Worm (Caenorhabditis elegans): Measurements from ENCODE around the gene str-18.
"Not testable (repeated sequence)": the region's sequence is repeated elsewhere in the genome, so short reads cannot be mapped to it uniquely, and the experiment has no call there.

The str-18 gene

ce11 chrV:15766122-15766594 lies 24.4 kb upstream of the str-18 start, which contains the start of the genes haf-3 and F57A10.2 (continued):
- no peak for TF ChIP-seq rec-8 (tag; optimal IDR thresholded peaks at IDR 0.05)

ce11 chrV:15758449-15758848 lies 16.7 kb upstream of the str-18 start, which contains the start of gene str-9:
Gene str-9 (plus strand): TSS chrV:15758749.
- no peak for TF ChIP-seq chd-7 (tag; optimal IDR thresholded peaks at IDR 0.05)
- no peak for TF ChIP-seq snpc-3.4 (tag; optimal IDR thresholded peaks at IDR 0.05)
- TF ChIP-seq F33H1.4 (GFP tag; IDR thresholded peaks at IDR 0.05): no peak
- no peak for TF ChIP-seq attf-3 (GFP tag; conservative IDR thresholded peaks at IDR 0.05)
- no peak for TF ChIP-seq Y53F4B.3 (GFP tag; IDR thresholded peaks at IDR 0.05)
- TF ChIP-seq D2030.7 (GFP tag; IDR thresholded peaks at IDR 0.05): no peak
- no peak for TF ChIP-seq nhr-80 (tag; optimal IDR thresholded peaks at IDR 0.05)
- no peak for TF ChIP-seq egrh-3 (GFP tag; IDR thresholded peaks at IDR 0.05)
- TF ChIP-seq dox-1 (GFP tag; IDR thresholded peaks at IDR 0.05): no peak
- TF ChIP-seq rpc-1 (optimal IDR thresholded peaks at IDR 0.05): no peak
- TF ChIP-seq rpc-1 (tag; optimal IDR thresholded peaks at IDR 0.05): no peak
- TF ChIP-seq dpff-1 (tag; optimal IDR thresholded peaks at IDR 0.05): no peak
- TF ChIP-seq K12H6.12 (tag; optimal IDR thresholded peaks at IDR 0.05): no peak
- no peak for TF ChIP-seq rcor-1 (GFP tag; IDR thresholded peaks at IDR 0.05)
- TF ChIP-seq ceh-79 (tag; optimal IDR thresholded peaks at IDR 0.05): no peak
- TF ChIP-seq ceh-27 (GFP tag; optimal IDR thresholded peaks at IDR 0.05): no peak
- no peak for TF ChIP-seq snpc-1.3 (tag; optimal IDR thresholded peaks at IDR 0.05; ENCODE audit: insufficient read depth)
- TF ChIP-seq lin-54 (GFP tag; optimal IDR thresholded peaks at IDR 0.05): no peak

- TF ChIP-seq ama-1 (optimal IDR thresholded peaks at IDR 0.05) (no peak), ama-1 (GFP tag; optimal IDR thresholded peaks at IDR 0.05) (no peak), nfya-2 (GFP tag; IDR thresholded peaks at IDR 0.05) (no peak), fkh-3 (tag; optimal IDR thresholded peaks at IDR 0.05) (no peak), lsl-1 (GFP tag; optimal IDR thresholded peaks at IDR 0.05) (no peak), D2030.7 (GFP tag; IDR thresholded peaks at IDR 0.05) (no peak), somi-1 (GFP tag; optimal IDR thresholded peaks at IDR 0.05) (no peak), tlf-1 (GFP tag; optimal IDR thresholded peaks at IDR 0.05) (no peak), ztf-22 (GFP tag; optimal IDR thresholded peaks at IDR 0.05) (no peak), lsy-27 (tag; optimal IDR thresholded peaks at IDR 0.05; ENCODE audit: borderline replicate concordance, insufficient read depth) (no peak), C17E4.6 (GFP tag; IDR thresholded peaks at IDR 0.05) (no peak), snpc-1.3 (tag; optimal IDR thresholded peaks at IDR 0.05; ENCODE audit: insufficient read depth) (no peak), F52B5.7 (tag; optimal IDR thresholded peaks at IDR 0.05) (no peak), nhr-120 (GFP tag; IDR thresholded peaks at IDR 0.05) (no peak), mcd-1 (GFP tag; IDR thresholded peaks at IDR 0.05) (no peak), ztf-26 (tag; optimal IDR thresholded peaks at IDR 0.05) (no peak), madf-3 (GFP tag; IDR thresholded peaks at IDR 0.05) (no peak), aptf-3 (GFP tag; IDR thresholded peaks at IDR 0.05) (no peak), unc-130 (GFP tag; optimal IDR thresholded peaks at IDR 0.05) (no peak)
Observed at ce11 chrV:15757645-15758044, 15.9 kb upstream of the str-18 start.

- TF ChIP-seq egrh-3 (GFP tag; IDR thresholded peaks at IDR 0.05); dpff-1 (tag; optimal IDR thresholded peaks at IDR 0.05); ztf-25 (GFP tag; IDR thresholded peaks at IDR 0.05): not testable (repeated sequence)
Observed at ce11 chrV:15754731-15755130, 13.0 kb upstream of the str-18 start, which contains the start of gene str-8. Gene str-8 (plus strand): TSS chrV:15755031.
